Fruit fly (Drosophila melanogaster) Kc167 (cell line): ENCODE results near the gene Vtld.
"Not testable (repeated sequence)": the region's sequence is repeated elsewhere in the genome, so short reads cannot be mapped to it uniquely, and the experiment has no call there.

Experiments used
- Myc ChIP-seq: fragments of >200 bp; optimal IDR thresholded peaks from 2 replicates; lab custom pipeline; 2017; ENCODE audit warnings: missing external identifiers
- Sin3A ChIP-seq: fragments of >200 bp; optimal IDR thresholded peaks from 2 replicates; lab custom pipeline; 2018; ENCODE audit warnings: missing external identifiers
- h ChIP-seq: fragments of >200 bp; optimal IDR thresholded peaks from 3 replicates; lab custom pipeline; 2018; ENCODE audit warnings: missing external identifiers
- insv ChIP-seq: fragments of >200 bp; optimal IDR thresholded peaks from 3 replicates; lab custom pipeline; 2018; ENCODE audit warnings: missing external identifiers
- psq ChIP-seq: fragments of >200 bp; optimal IDR thresholded peaks from 2 replicates; lab custom pipeline; 2017; ENCODE audit warnings: missing external identifiers
- ttk ChIP-seq: sonication (Bioruptor generic); optimal IDR thresholded peaks from 2 replicates; lab custom pipeline; 2017; ENCODE audit warnings: missing external identifiers

The Vtld gene

dm6 chr3L:19760109-19760508 lies at the start of gene Vtld:
Vtld (plus strand) TSS chr3L:19760409.
- not testable (repeated sequence) for TF ChIP-seq psq, ttk, insv (lab: Kevin White, UChicago)

dm6 chr3L:19718228-19718627 lies 42.0 kb upstream of the Vtld start, which contains the start of gene Trpml:
Trpml (minus strand) TSS chr3L:19718328.
- TF ChIP-seq ttk, Sin3A, h (lab: Kevin White, UChicago): not testable (repeated sequence)

- TF ChIP-seq h, Sin3A, insv (lab: Kevin White, UChicago): not testable (repeated sequence)
Observed at dm6 chr3L:19728694-19729093, 31.5 kb upstream of the Vtld start, which contains the start of gene CG42529. CG42529 (plus strand) TSS chr3L:19728994.

DNA sequence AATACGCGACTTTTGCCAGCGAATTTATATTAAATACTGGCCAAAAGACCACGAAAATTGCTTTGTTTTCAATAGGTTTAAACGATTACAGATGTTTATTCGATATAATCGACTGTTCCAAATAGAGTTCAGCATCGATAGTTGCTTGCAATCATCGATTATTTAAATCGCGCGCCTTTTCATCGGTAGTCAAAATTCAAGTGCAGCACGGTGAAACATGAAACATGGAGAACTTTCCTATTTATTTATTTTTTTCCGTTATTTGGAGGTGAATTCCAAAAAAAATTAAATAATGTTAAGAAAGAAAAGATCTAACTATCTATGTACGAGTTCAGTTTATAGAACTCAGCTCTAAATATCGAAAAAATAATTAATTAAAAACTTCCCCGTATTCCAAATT lies 10.6 kb upstream of the Vtld start, which contains the start of gene CG42638:
CG42638 (minus strand) TSS at position 101 of the 400 bp plus-strand sequence.
- not testable (repeated sequence) for TF ChIP-seq Myc, insv, ttk (lab: Kevin White, UChicago)

- TF ChIP-seq Myc (lab: Kevin White, UChicago): no peak
- TF ChIP-seq ttk (lab: Kevin White, UChicago): no peak
- TF ChIP-seq psq (lab: Kevin White, UChicago): no peak
- TF ChIP-seq Sin3A (lab: Kevin White, UChicago): no peak
- TF ChIP-seq insv (lab: Kevin White, UChicago): no peak
- TF ChIP-seq h (lab: Kevin White, UChicago): no peak
Observed at dm6 chr3L:19777279-19777960, 17.2 kb downstream of the Vtld start.

dm6 chr3L:19778530-19778929 lies 18.3 kb downstream of the Vtld start:
- TF ChIP-seq ttk (lab: Kevin White, UChicago) (no peak), insv (lab: Kevin White, UChicago) (no peak), psq (lab: Kevin White, UChicago) (no peak), Myc (lab: Kevin White, UChicago) (no peak), h (lab: Kevin White, UChicago) (no peak), Sin3A (lab: Kevin White, UChicago) (no peak)

DNA sequence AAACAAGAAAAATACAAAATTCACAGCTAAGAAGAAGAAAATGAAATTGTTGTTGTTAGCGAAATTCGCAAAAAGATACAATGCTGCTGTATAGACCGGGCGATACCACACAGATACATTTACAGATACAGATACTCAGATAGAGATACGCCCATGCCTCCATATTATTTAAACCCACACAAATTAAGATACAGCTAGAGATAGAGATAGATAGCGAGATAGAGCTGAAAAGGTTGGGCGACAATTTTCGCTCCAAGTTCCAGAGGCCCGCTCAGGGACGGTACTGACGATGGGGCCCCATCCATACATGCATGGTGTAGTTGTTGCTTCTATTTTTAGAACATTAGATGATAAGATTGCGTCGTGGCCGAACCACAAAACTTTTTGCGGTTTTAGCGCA lies 27.4 kb downstream of the Vtld start:
- TF ChIP-seq ttk (lab: Kevin White, UChicago) (no peak), psq (lab: Kevin White, UChicago) (no peak), Myc (lab: Kevin White, UChicago) (no peak), insv (lab: Kevin White, UChicago) (no peak), Sin3A (lab: Kevin White, UChicago) (no peak), h (lab: Kevin White, UChicago) (no peak)

dm6 chr3L:19790564-19790928 lies 30.3 kb downstream of the Vtld start:
- TF ChIP-seq h (lab: Kevin White, UChicago): no peak
- no peak for TF ChIP-seq insv (lab: Kevin White, UChicago)
- no peak for TF ChIP-seq Sin3A (lab: Kevin White, UChicago)
- TF ChIP-seq ttk (lab: Kevin White, UChicago): no peak
- TF ChIP-seq psq (lab: Kevin White, UChicago): no peak
- TF ChIP-seq Myc (lab: Kevin White, UChicago): no peak

DNA sequence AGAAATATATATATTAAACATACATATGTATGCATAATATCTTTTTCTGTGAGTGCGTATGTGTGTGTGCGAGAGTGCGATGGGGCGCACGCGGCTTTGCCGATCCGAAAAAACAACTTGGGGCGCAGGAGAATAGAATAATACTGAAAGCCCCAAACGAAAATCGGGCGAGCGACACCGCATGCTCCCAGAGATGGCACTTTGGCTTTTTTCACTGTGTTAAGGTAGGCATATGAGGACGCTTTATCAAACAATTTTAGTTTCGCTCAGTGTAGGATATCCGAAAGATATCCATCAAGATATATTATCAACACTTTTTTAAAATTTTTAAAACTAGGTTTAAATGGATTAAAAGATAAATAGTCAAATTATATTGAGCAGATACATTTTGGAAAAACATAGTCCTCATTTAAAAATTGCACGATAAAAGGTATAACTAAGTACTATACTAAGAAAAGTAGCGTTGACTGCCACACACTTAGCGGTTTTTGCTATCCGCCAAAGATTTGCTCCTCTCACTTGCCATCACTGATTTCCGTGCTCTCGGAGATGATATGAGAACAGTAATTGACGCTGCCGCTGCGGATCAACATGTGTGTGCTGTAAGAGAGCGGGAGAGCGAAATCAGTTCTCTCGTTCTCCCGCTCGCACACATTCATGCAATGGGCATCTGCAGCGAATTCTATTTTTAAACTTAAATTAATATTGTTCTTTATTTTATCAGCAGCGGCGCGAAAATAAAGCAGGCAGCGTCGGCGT lies 30.9 kb downstream of the Vtld start:
- TF ChIP-seq psq (lab: Kevin White, UChicago) (no peak), h (lab: Kevin White, UChicago) (no peak), ttk (lab: Kevin White, UChicago) (no peak), Myc (lab: Kevin White, UChicago) (no peak), insv (lab: Kevin White, UChicago) (no peak), Sin3A (lab: Kevin White, UChicago) (no peak)

- TF ChIP-seq insv (lab: Kevin White, UChicago): no peak
- TF ChIP-seq ttk (lab: Kevin White, UChicago): no peak
- TF ChIP-seq Myc (lab: Kevin White, UChicago): no peak
- no peak for TF ChIP-seq psq (lab: Kevin White, UChicago)
- TF ChIP-seq h (lab: Kevin White, UChicago): no peak
- no peak for TF ChIP-seq Sin3A (lab: Kevin White, UChicago)
Observed at dm6 chr3L:19791688-19792073, 31.5 kb downstream of the Vtld start.

DNA sequence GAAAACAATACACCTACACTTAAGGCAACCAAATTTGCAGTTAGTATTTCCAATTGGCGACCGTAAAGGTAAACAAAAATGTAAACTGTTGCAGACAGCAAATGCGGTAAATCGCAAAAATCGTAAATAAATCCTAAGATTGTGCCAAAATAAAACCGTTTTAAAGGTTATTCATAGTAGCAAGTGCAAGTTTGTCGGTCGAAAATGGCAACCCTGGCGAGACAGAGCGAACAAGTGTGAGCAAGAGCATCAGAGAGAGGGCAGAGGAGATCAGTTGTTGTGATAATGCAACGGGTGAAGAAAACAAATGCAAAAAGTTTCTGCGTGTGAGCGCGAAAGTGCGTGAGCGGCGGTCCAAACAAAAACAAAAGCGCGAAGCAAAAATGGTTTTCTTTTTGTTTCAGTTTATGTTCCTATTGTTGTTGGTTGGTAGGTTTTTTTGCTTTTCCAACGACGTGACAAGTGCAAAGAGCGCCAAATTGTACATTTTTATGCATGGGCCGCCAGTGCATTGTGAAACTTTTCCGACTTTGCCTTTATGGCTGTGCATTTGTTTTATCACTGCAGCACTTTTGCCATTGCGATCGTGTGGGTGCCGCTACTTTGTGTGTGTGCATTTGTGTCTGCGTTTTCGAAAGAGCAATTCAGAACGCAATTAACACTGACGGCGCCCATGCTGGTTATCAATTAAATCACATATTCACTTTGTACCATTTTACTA lies 32.7 kb downstream of the Vtld start:
- TF ChIP-seq insv (lab: Kevin White, UChicago): no peak
- TF ChIP-seq psq (lab: Kevin White, UChicago): no peak
- no peak for TF ChIP-seq Sin3A (lab: Kevin White, UChicago)
- no peak for TF ChIP-seq Myc (lab: Kevin White, UChicago)
- TF ChIP-seq h (lab: Kevin White, UChicago): no peak
- TF ChIP-seq ttk (lab: Kevin White, UChicago): no peak
